Worm (Caenorhabditis elegans): ENCODE results near the gene C01G6.4.

The C01G6.4 gene

ce11 chrII:9311702-9312101 is 38.9 kb upstream of the C01G6.4 start:
- TF ChIP-seq snpc-4 (tag; optimal IDR thresholded peaks at IDR 0.05) = no peak
- no peak for TF ChIP-seq nhr-2 (tag; optimal IDR thresholded peaks at IDR 0.05)
- TF ChIP-seq ces-1 (GFP tag; optimal IDR thresholded peaks at IDR 0.05) = peak; percentile 98
- TF ChIP-seq elt-1 (tag; optimal IDR thresholded peaks at IDR 0.05; ENCODE audit: borderline replicate concordance, insufficient read depth) = no peak
- no peak for TF ChIP-seq sem-2 (GFP tag; optimal IDR thresholded peaks at IDR 0.05)
- no peak for TF ChIP-seq hlh-1 (tag; optimal IDR thresholded peaks at IDR 0.05)
- no peak for TF ChIP-seq lsy-2 (tag; optimal IDR thresholded peaks at IDR 0.05)
- TF ChIP-seq nhr-28 (tag; optimal IDR thresholded peaks at IDR 0.05) = no peak
- TF ChIP-seq unc-62 (GFP tag; optimal IDR thresholded peaks at IDR 0.05) = peak; percentile 25

- peak; percentile 90 for TF ChIP-seq ces-1 (GFP tag; optimal IDR thresholded peaks at IDR 0.05)
- no peak for TF ChIP-seq snpc-4 (tag; optimal IDR thresholded peaks at IDR 0.05)
- no peak for TF ChIP-seq drap-1 (GFP tag; optimal IDR thresholded peaks at IDR 0.05)
Observed at ce11 chrII:9310794-9311193, 38.0 kb upstream of the C01G6.4 start.

DNA sequence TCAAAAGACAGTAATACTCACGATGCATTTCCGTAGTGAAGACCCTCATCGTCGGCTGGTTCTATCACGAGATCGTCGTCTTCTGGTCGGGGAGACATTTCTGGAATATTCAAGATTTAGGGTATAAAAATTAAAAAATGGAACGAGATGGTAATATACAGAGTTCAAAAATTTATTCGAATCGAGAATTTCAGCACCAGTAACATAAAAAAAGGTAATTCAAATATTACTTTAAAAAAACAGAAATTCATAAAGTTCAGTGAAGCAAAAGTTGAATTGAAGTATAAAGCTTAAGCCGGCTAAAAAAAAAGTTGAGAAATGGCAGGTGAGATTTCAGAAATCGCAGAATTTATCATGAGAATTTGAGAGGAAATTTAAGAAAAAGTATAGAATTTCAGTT is 37.4 kb upstream of the C01G6.4 start, which contains the start of gene cam-1:
TSS of gene cam-1 (minus strand) at position 101 of the 400 bp plus-strand sequence.
- TF ChIP-seq nhr-76 (tag; optimal IDR thresholded peaks at IDR 0.05) (no peak), sptf-1 (tag; optimal IDR thresholded peaks at IDR 0.05) (no peak)

DNA sequence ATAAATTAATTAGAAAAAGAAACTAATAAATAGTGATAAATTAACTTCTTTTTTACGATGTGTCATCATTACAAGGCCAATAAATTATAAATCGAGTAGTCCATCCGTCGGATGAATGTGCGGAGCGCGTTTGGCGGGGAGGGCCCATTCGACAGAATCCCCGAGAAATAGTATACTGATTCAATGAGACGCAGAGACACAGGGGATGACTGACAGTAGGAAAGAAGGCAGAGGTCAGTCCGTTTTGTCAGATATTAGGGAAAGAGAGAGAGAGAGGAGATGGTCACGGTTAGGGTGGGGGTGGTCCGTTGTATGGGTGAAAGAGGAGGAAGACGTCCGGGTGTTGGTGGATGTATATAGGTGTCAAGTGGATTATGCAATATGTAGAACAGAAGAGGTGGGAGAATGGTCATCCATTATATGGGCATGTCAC is 35.8 kb upstream of the C01G6.4 start:
- TF ChIP-seq pha-4 (tag; optimal IDR thresholded peaks at IDR 0.05) (no peak), bed-3 (GFP tag; optimal IDR thresholded peaks at IDR 0.05) (no peak), elt-1 (tag; optimal IDR thresholded peaks at IDR 0.05; ENCODE audit: borderline replicate concordance, insufficient read depth) (no peak), nhr-76 (tag; optimal IDR thresholded peaks at IDR 0.05) (no peak), lsy-2 (tag; optimal IDR thresholded peaks at IDR 0.05) (no peak), nhr-2 (tag; optimal IDR thresholded peaks at IDR 0.05) (peak; percentile 96), ztf-11 (tag; optimal IDR thresholded peaks at IDR 0.05) (peak; percentile 61), snpc-4 (tag; optimal IDR thresholded peaks at IDR 0.05) (no peak), flh-1 (GFP tag; optimal IDR thresholded peaks at IDR 0.05) (no peak), mab-5 (tag; optimal IDR thresholded peaks at IDR 0.05) (peak; percentile 57), unc-120 (tag; optimal IDR thresholded peaks at IDR 0.05; ENCODE audit: poor library complexity, severe bottlenecking) (peak; percentile 26), hlh-1 (tag; optimal IDR thresholded peaks at IDR 0.05) (peak; percentile 67), ces-1 (GFP tag; optimal IDR thresholded peaks at IDR 0.05) (peak; percentile 33), ham-2 (GFP tag; optimal IDR thresholded peaks at IDR 0.05) (no peak), nhr-28 (tag; optimal IDR thresholded peaks at IDR 0.05) (no peak), nhr-237 (tag; optimal IDR thresholded peaks at IDR 0.05) (no peak), ceh-39 (tag; optimal IDR thresholded peaks at IDR 0.05) (peak; percentile 11), M03D4.4 (tag; optimal IDR thresholded peaks at IDR 0.05) (peak; percentile 50), blmp-1 (tag; optimal IDR thresholded peaks at IDR 0.05) (no peak), lin-32 (GFP tag; optimal IDR thresholded peaks at IDR 0.05) (no peak), cnd-1 (tag; optimal IDR thresholded peaks at IDR 0.05) (peak; percentile 69), drap-1 (GFP tag; optimal IDR thresholded peaks at IDR 0.05) (no peak), nhr-12 (tag; optimal IDR thresholded peaks at IDR 0.05) (no peak), mls-2 (tag; optimal IDR thresholded peaks at IDR 0.05) (peak; percentile 9), unc-62 (GFP tag; optimal IDR thresholded peaks at IDR 0.05) (peak; percentile 98), ceh-83 (GFP tag; optimal IDR thresholded peaks at IDR 0.05) (no peak), sptf-1 (tag; optimal IDR thresholded peaks at IDR 0.05) (peak; percentile 69), zip-8 (tag; optimal IDR thresholded peaks at IDR 0.05) (peak; percentile 2), elt-3 (tag; optimal IDR thresholded peaks at IDR 0.05) (no peak), lin-13 (tag; optimal IDR thresholded peaks at IDR 0.05) (peak; percentile 39), ceh-43 (GFP tag; optimal IDR thresholded peaks at IDR 0.05) (peak; percentile 26), tbx-8 (GFP tag; optimal IDR thresholded peaks at IDR 0.05) (peak; percentile 50), unc-39 (tag; optimal IDR thresholded peaks at IDR 0.05) (no peak), mep-1 (tag; optimal IDR thresholded peaks at IDR 0.05) (no peak), sem-2 (GFP tag; optimal IDR thresholded peaks at IDR 0.05) (peak; percentile 20)
